Worm (Caenorhabditis elegans) whole organism, late embryonic: ENCODE measurements around the gene F02E8.4.

ENCODE experiments used
- T23F11.4 ChIP-seq: fragments of 200-800 bp; sonication (Bioruptor generic); optimal IDR thresholded peaks from 2 replicates; lab custom pipeline; 2018; ENCODE audit warnings: mild to moderate bottlenecking, missing genetic modification characterization, missing compliant biosample characterization
- ama-1 ChIP-seq: fragments of 150-350 bp; optimal IDR thresholded peaks from 2 replicates; lab custom pipeline; 2014
- ceh-14 ChIP-seq: sonication (generic microtip); optimal IDR thresholded peaks from 2 replicates; lab custom pipeline; 2016; ENCODE audit warnings: missing genotype, missing genetic modification characterization, missing compliant biosample characterization
- ceh-19 ChIP-seq: fragments of 200-800 bp; sonication (Bioruptor generic); optimal IDR thresholded peaks from 2 replicates; lab custom pipeline; 2018; ENCODE audit warnings: mild to moderate bottlenecking, missing genetic modification characterization, missing compliant biosample characterization
- ceh-2 ChIP-seq: sonication (generic microtip); optimal IDR thresholded peaks from 2 replicates; lab custom pipeline; 2016; ENCODE audit warnings: missing genotype, missing genetic modification characterization, missing compliant biosample characterization
- ceh-22 ChIP-seq: sonication (generic microtip); optimal IDR thresholded peaks from 2 replicates; lab custom pipeline; 2017; ENCODE audit warnings: missing biosample characterization, missing genetic modification characterization
- ceh-24 ChIP-seq: sonication (generic microtip); optimal IDR thresholded peaks from 2 replicates; lab custom pipeline; 2016; ENCODE audit warnings: mild to moderate bottlenecking, missing genetic modification characterization, missing compliant biosample characterization
- ceh-31 ChIP-seq: sonication (generic microtip); optimal IDR thresholded peaks from 2 replicates; lab custom pipeline; 2016; ENCODE audit warnings: missing genetic modification characterization, missing compliant biosample characterization
- ceh-34 ChIP-seq: sonication (generic microtip); optimal IDR thresholded peaks from 2 replicates; lab custom pipeline; 2016; ENCODE audit warnings: mild to moderate bottlenecking, missing genetic modification characterization, missing compliant biosample characterization
- ceh-48 ChIP-seq: sonication (generic microtip); optimal IDR thresholded peaks from 2 replicates; lab custom pipeline; 2016; ENCODE audit warnings: missing genetic modification characterization, inconsistent platforms, missing compliant biosample characterization
- ceh-6 ChIP-seq: fragments of 200-800 bp; sonication (Bioruptor generic); optimal IDR thresholded peaks from 2 replicates; lab custom pipeline; 2018; ENCODE audit warnings: mild to moderate bottlenecking, missing genetic modification characterization, missing compliant biosample characterization
- ceh-9 ChIP-seq: sonication (generic microtip); optimal IDR thresholded peaks from 2 replicates; lab custom pipeline; 2016; ENCODE audit warnings: mild to moderate bottlenecking, missing genetic modification characterization, inconsistent platforms, missing compliant biosample characterization
- dmd-4 ChIP-seq: sonication (generic microtip); optimal IDR thresholded peaks from 2 replicates; lab custom pipeline; 2016; ENCODE audit warnings: borderline replicate concordance, missing genetic modification characterization, missing compliant biosample characterization
- elt-2 ChIP-seq: sonication (generic microtip); optimal IDR thresholded peaks from 2 replicates; lab custom pipeline; 2016; ENCODE audit warnings: missing genetic modification reagents, missing genetic modification characterization, missing compliant biosample characterization
- elt-4 ChIP-seq: sonication (generic microtip); optimal IDR thresholded peaks from 2 replicates; lab custom pipeline; 2016; ENCODE audit warnings: missing genetic modification characterization, missing compliant biosample characterization
- eyg-1 ChIP-seq: sonication (generic microtip); optimal IDR thresholded peaks from 2 replicates; lab custom pipeline; 2016; ENCODE audit warnings: missing genotype, missing genetic modification characterization, missing compliant biosample characterization
- fkh-10 ChIP-seq: fragments of 150-350 bp; optimal IDR thresholded peaks from 2 replicates; lab custom pipeline; 2014; ENCODE audit warnings: missing biosample characterization, missing genetic modification reagents, missing genetic modification characterization
- hlh-30 ChIP-seq: sonication (generic microtip); optimal IDR thresholded peaks from 2 replicates; lab custom pipeline; 2017; ENCODE audit warnings: antibody characterized with exemption, missing genetic modification characterization, missing compliant biosample characterization; ENCODE audit not compliant: insufficient read depth
- mec-3 ChIP-seq: sonication (generic microtip); optimal IDR thresholded peaks from 2 replicates; lab custom pipeline; 2016; ENCODE audit warnings: borderline replicate concordance, missing genetic modification characterization, missing compliant biosample characterization
- nhr-11 ChIP-seq: fragments of 150-350 bp; optimal IDR thresholded peaks from 2 replicates; lab custom pipeline; 2014; ENCODE audit warnings: missing biosample characterization, missing genetic modification characterization
- odd-2 ChIP-seq: sonication (generic microtip); optimal IDR thresholded peaks from 2 replicates; lab custom pipeline; 2017; ENCODE audit warnings: antibody characterized with exemption, mild to moderate bottlenecking, missing genetic modification characterization, missing compliant biosample characterization
- pha-4 ChIP-seq: fragments of 150-350 bp; optimal IDR thresholded peaks from 2 replicates; lab custom pipeline; 2018; ENCODE audit warnings: missing biosample characterization, missing genetic modification reagents, missing genetic modification characterization
- pros-1 ChIP-seq: fragments of 150-350 bp; optimal IDR thresholded peaks from 2 replicates; lab custom pipeline; 2014; ENCODE audit warnings: missing biosample characterization, missing genetic modification reagents, missing genetic modification characterization
- ref-2 ChIP-seq: sonication (generic microtip); optimal IDR thresholded peaks from 2 replicates; lab custom pipeline; 2016; ENCODE audit warnings: missing genetic modification characterization, missing compliant biosample characterization
- rnt-1 ChIP-seq: sonication (generic microtip); optimal IDR thresholded peaks from 2 replicates; lab custom pipeline; 2016; ENCODE audit warnings: missing genetic modification characterization, missing compliant biosample characterization
- sdc-2 ChIP-seq: sonication (generic microtip); optimal IDR thresholded peaks from 2 replicates; lab custom pipeline; 2016; ENCODE audit warnings: missing genotype, missing genetic modification characterization, missing compliant biosample characterization
- syd-9 ChIP-seq: sonication (generic microtip); optimal IDR thresholded peaks from 2 replicates; lab custom pipeline; 2016; ENCODE audit warnings: mild to moderate bottlenecking, missing genetic modification characterization, moderate library complexity, missing compliant biosample characterization
- tbx-2 ChIP-seq: sonication (generic microtip); optimal IDR thresholded peaks from 2 replicates; lab custom pipeline; 2016; ENCODE audit warnings: missing genetic modification characterization, missing compliant biosample characterization
- unc-42 ChIP-seq: sonication (generic microtip); optimal IDR thresholded peaks from 2 replicates; lab custom pipeline; 2016; ENCODE audit warnings: missing genotype, missing genetic modification characterization, missing compliant biosample characterization
- unc-55 ChIP-seq: sonication (generic microtip); optimal IDR thresholded peaks from 2 replicates; lab custom pipeline; 2017; ENCODE audit warnings: missing biosample characterization, missing genetic modification reagents, missing genetic modification characterization

The F02E8.4 gene

ce11 chrX:4502039-4502438 is 48.1 kb downstream of the F02E8.4 start:
- TF ChIP-seq fkh-10 (GFP tag; lab: Kevin White, UChicago) (no peak), unc-55 (GFP tag; lab: Kevin White, UChicago) (no peak), ceh-48 (tag; lab: Kevin White, UChicago) (no peak), dmd-4 (tag; lab: Kevin White, UChicago) (no peak), ceh-31 (tag; lab: Kevin White, UChicago) (no peak), ceh-14 (tag; lab: Kevin White, UChicago) (no peak), odd-2 (tag; lab: Kevin White, UChicago) (no peak), sdc-2 (tag; lab: Kevin White, UChicago) (no peak), nhr-11 (tag; lab: Kevin White, UChicago) (no peak), tbx-2 (no peak), mec-3 (tag; lab: Kevin White, UChicago) (no peak), ceh-6 (GFP tag; lab: Kevin White, UChicago) (no peak), elt-4 (tag; lab: Kevin White, UChicago) (no peak), ama-1 (lab: Kevin White, UChicago) (no peak), ceh-9 (tag; lab: Kevin White, UChicago) (no peak), pha-4 (no peak), ceh-2 (tag; lab: Kevin White, UChicago) (no peak), syd-9 (no peak), eyg-1 (tag; lab: Kevin White, UChicago) (no peak)

ce11 chrX:4503259-4503658 is 49.3 kb downstream of the F02E8.4 start:
- TF ChIP-seq ceh-34 (tag; lab: Kevin White, UChicago): no peak
- no peak for TF ChIP-seq pros-1 (tag; lab: Kevin White, UChicago)
- TF ChIP-seq ref-2 (tag; lab: Kevin White, UChicago): no peak
- no peak for TF ChIP-seq ceh-9 (tag; lab: Kevin White, UChicago)
- no peak for TF ChIP-seq ceh-6 (GFP tag; lab: Kevin White, UChicago)
- TF ChIP-seq elt-2 (tag; lab: Kevin White, UChicago): no peak
- no peak for TF ChIP-seq ceh-31 (tag; lab: Kevin White, UChicago)
- TF ChIP-seq hlh-30: no peak
- no peak for TF ChIP-seq ceh-14 (tag; lab: Kevin White, UChicago)

- TF ChIP-seq unc-55 (GFP tag; lab: Kevin White, UChicago) (peak; percentile 40), ceh-22 (tag; lab: Kevin White, UChicago) (no peak), ceh-19 (no peak), dmd-4 (tag; lab: Kevin White, UChicago) (peak; percentile 0), pha-4 (no peak), unc-42 (tag; lab: Kevin White, UChicago) (peak; percentile 28), tbx-2 (peak; percentile 26), T23F11.4 (GFP tag; lab: Kevin White, UChicago) (no peak), pros-1 (tag; lab: Kevin White, UChicago) (no peak), ceh-24 (no peak), rnt-1 (tag; lab: Kevin White, UChicago) (peak; percentile 13), syd-9 (no peak), sdc-2 (tag; lab: Kevin White, UChicago) (peak; percentile 12)
Observed at ce11 chrX:4504108-4504668, 50.3 kb downstream of the F02E8.4 start, which contains the start of gene dgk-2. dgk-2 (minus strand) TSS chrX:4504388.
